Fruit fly (Drosophila melanogaster) whole organism, adult: ENCODE data around the gene CG6800.

ENCODE experiments used
- CG33017 ChIP-seq: fragments of 200-800 bp; sonication (Bioruptor generic); optimal IDR thresholded peaks from 2 replicates; lab custom pipeline; 2018; ENCODE audit warnings: missing biosample characterization, mild to moderate bottlenecking, missing genetic modification characterization, moderate library complexity
- CG7045 ChIP-seq: fragments of 200-800 bp; sonication (Bioruptor generic); optimal IDR thresholded peaks from 2 replicates; lab custom pipeline; 2017; ENCODE audit warnings: missing biosample characterization, mild to moderate bottlenecking, missing genetic modification characterization

Gene CG6800

dm6 chr3R:21825775-21826558 lies 50.0 kb downstream of the CG6800 start:
- no peak for TF ChIP-seq CG7045 (GFP tag; lab: Kevin White, UChicago)
- no peak for TF ChIP-seq CG33017 (tag; lab: Kevin White, UChicago)
